Fruit fly (Drosophila melanogaster) whole organism, embryonic: ENCODE measurements around the gene Srg3.

ENCODE experiments used
- Adf1 ChIP-seq: fragments of 200-800 bp; sonication (Bioruptor generic); IDR thresholded peaks from 2 replicates; pipeline ENCODE4 v1.3.6; 2022; ENCODE audit warnings: missing biosample characterization, missing genetic modification characterization
- Aef1 ChIP-seq: fragments of 200-800 bp; sonication (Bioruptor generic); IDR thresholded peaks from 3 replicates; pipeline ENCODE4 v1.3.6; 2022; ENCODE audit warnings: missing biosample characterization, missing genetic modification characterization
- Atf6 ChIP-seq: fragments of 200-800 bp; sonication (Bioruptor generic); IDR thresholded peaks from 2 replicates; pipeline ENCODE4 v1.3.6; 2022; ENCODE audit warnings: missing biosample characterization, missing genetic modification characterization
- CG10267 ChIP-seq: fragments of 200-800 bp; sonication (Bioruptor generic); optimal IDR thresholded peaks from 2 replicates; lab custom pipeline; 2018; ENCODE audit warnings: missing biosample characterization, mild to moderate bottlenecking, missing genetic modification characterization, moderate library complexity
- CG10565 ChIP-seq: fragments of 200-800 bp; sonication (Bioruptor generic); optimal IDR thresholded peaks from 3 replicates; lab custom pipeline; 2016; ENCODE audit warnings: missing biosample characterization, mild to moderate bottlenecking, missing genetic modification characterization
- CG11696 ChIP-seq: fragments of 200-800 bp; sonication (Bioruptor generic); IDR thresholded peaks from 2 replicates; pipeline ENCODE4 v1.3.6; 2022; ENCODE audit warnings: missing biosample characterization, missing genetic modification characterization
- CG12104 ChIP-seq: fragments of 200-800 bp; sonication (Bioruptor generic); optimal IDR thresholded peaks from 3 replicates; lab custom pipeline; 2016; ENCODE audit warnings: missing biosample characterization, missing genetic modification characterization
- CG13894 ChIP-seq: fragments of 200-800 bp; sonication (Bioruptor generic); optimal IDR thresholded peaks from 3 replicates; lab custom pipeline; 2018; ENCODE audit warnings: missing biosample characterization, mild to moderate bottlenecking, missing genetic modification characterization, moderate library complexity
- CG17359 ChIP-seq: fragments of 200-800 bp; sonication (Bioruptor generic); optimal IDR thresholded peaks from 3 replicates; lab custom pipeline; 2018; ENCODE audit warnings: missing biosample characterization, mild to moderate bottlenecking, missing genetic modification characterization, moderate library complexity
- CG17829 ChIP-seq: fragments of 200-800 bp; optimal IDR thresholded peaks from 2 replicates; lab custom pipeline; 2019; ENCODE audit warnings: missing biosample characterization, mild to moderate bottlenecking, missing genetic modification characterization, moderate library complexity
- CG2678 ChIP-seq: fragments of 200-800 bp; sonication (Bioruptor generic); optimal IDR thresholded peaks from 3 replicates; lab custom pipeline; 2019; ENCODE audit warnings: missing biosample characterization, mild to moderate bottlenecking, missing genetic modification characterization, moderate library complexity
- CG3163 ChIP-seq: fragments of 200-800 bp; sonication (Bioruptor generic); optimal IDR thresholded peaks from 3 replicates; lab custom pipeline; 2016; ENCODE audit warnings: missing biosample characterization, missing genetic modification characterization
- CG34422 ChIP-seq: fragments of 200-800 bp; sonication (Bioruptor generic); IDR thresholded peaks from 3 replicates; pipeline ENCODE4 v1.3.6; 2022; ENCODE audit warnings: missing biosample characterization, missing genetic modification characterization
- CG4404 ChIP-seq: fragments of 200-800 bp; sonication (Bioruptor generic); IDR thresholded peaks from 2 replicates; pipeline ENCODE4 v1.3.6; 2022; ENCODE audit warnings: missing biosample characterization, missing genetic modification characterization
- CG6272 ChIP-seq: fragments of 200-800 bp; sonication (Bioruptor generic); IDR thresholded peaks from 2 replicates; pipeline ENCODE4 v1.3.6; 2022; ENCODE audit warnings: missing biosample characterization, missing genetic modification characterization
- CG6765 ChIP-seq: fragments of 200-800 bp; sonication (Bioruptor generic); optimal IDR thresholded peaks from 3 replicates; lab custom pipeline; 2017; ENCODE audit warnings: missing biosample characterization, mild to moderate bottlenecking, missing genetic modification characterization
- CG7372 ChIP-seq: fragments of 200-800 bp; sonication (Bioruptor generic); IDR thresholded peaks from 2 replicates; pipeline ENCODE4 v1.3.6; 2022; ENCODE audit warnings: missing biosample characterization, missing genetic modification characterization
- CG7556 ChIP-seq: fragments of 200-800 bp; sonication (Bioruptor generic); optimal IDR thresholded peaks from 2 replicates; lab custom pipeline; 2017; ENCODE audit warnings: missing biosample characterization, mild to moderate bottlenecking, missing genetic modification characterization
- CG8944 ChIP-seq: fragments of 200-800 bp; sonication (Bioruptor generic); optimal IDR thresholded peaks from 3 replicates; lab custom pipeline; 2016; ENCODE audit warnings: missing biosample characterization, missing genetic modification characterization
- CG9437 ChIP-seq: fragments of 200-800 bp; sonication (Bioruptor generic); optimal IDR thresholded peaks from 2 replicates; lab custom pipeline; 2018; ENCODE audit warnings: missing biosample characterization, mild to moderate bottlenecking, missing genetic modification characterization
- Dbx ChIP-seq: fragments of 200-800 bp; sonication (Bioruptor generic); IDR thresholded peaks from 3 replicates; pipeline ENCODE4 v1.3.6; 2022; ENCODE audit warnings: missing biosample characterization, missing genetic modification characterization
- Doc2 ChIP-seq: fragments of 200-800 bp; sonication (Bioruptor generic); IDR thresholded peaks from 2 replicates; pipeline ENCODE4 v1.3.6; 2022; ENCODE audit warnings: missing biosample characterization, missing genetic modification characterization
- E2f1 ChIP-seq: fragments of 200-800 bp; sonication (Bioruptor generic); IDR thresholded peaks from 2 replicates; pipeline ENCODE4 v1.3.6; 2022; ENCODE audit warnings: missing biosample characterization, missing genetic modification characterization
- Ets65A ChIP-seq: fragments of 200-800 bp; sonication (Bioruptor generic); peaks from one replicate; lab custom pipeline; 2016; ENCODE audit warnings: missing biosample characterization, missing genetic modification characterization
- Ets97D ChIP-seq: fragments of 200-800 bp; sonication (Bioruptor generic); optimal IDR thresholded peaks from 3 replicates; lab custom pipeline; 2016; ENCODE audit warnings: missing biosample characterization, missing genetic modification characterization
- Fer1 ChIP-seq: fragments of 200-800 bp; sonication (Bioruptor generic); optimal IDR thresholded peaks from 2 replicates; lab custom pipeline; 2017; ENCODE audit warnings: missing biosample characterization, mild to moderate bottlenecking, missing genetic modification characterization
- Hey ChIP-seq: fragments of 200-800 bp; sonication (Bioruptor generic); optimal IDR thresholded peaks from 3 replicates; lab custom pipeline; 2018; ENCODE audit warnings: missing biosample characterization, mild to moderate bottlenecking, missing genetic modification characterization
- NC2α ChIP-seq: fragments of 200-800 bp; sonication (Bioruptor generic); optimal IDR thresholded peaks from 2 replicates; lab custom pipeline; 2016; ENCODE audit warnings: missing biosample characterization, missing genetic modification characterization
- Neu2 ChIP-seq: fragments of 200-800 bp; sonication (Bioruptor generic); optimal IDR thresholded peaks from 3 replicates; lab custom pipeline; 2016; ENCODE audit warnings: missing biosample characterization, missing genetic modification characterization, borderline replicate concordance
- Sox100B ChIP-seq: fragments of 200-800 bp; sonication (Bioruptor generic); optimal IDR thresholded peaks from 3 replicates; lab custom pipeline; 2018; ENCODE audit warnings: missing biosample characterization, mild to moderate bottlenecking, missing genetic modification characterization
- Ssrp ChIP-seq: fragments of 200-800 bp; sonication (Bioruptor generic); optimal IDR thresholded peaks from 2 replicates; lab custom pipeline; 2018; ENCODE audit warnings: missing biosample characterization, mild to moderate bottlenecking, missing genetic modification characterization, moderate library complexity
- Xrp1 ChIP-seq: fragments of 200-800 bp; sonication (Bioruptor generic); IDR thresholded peaks from 2 replicates; pipeline ENCODE4 v1.3.6; 2022; ENCODE audit warnings: missing biosample characterization, missing genetic modification characterization
- ap ChIP-seq: fragments of 200-800 bp; sonication (Bioruptor generic); IDR thresholded peaks from 2 replicates; pipeline ENCODE4 v1.3.6; 2022; ENCODE audit warnings: missing biosample characterization, missing genetic modification characterization
- bigmax ChIP-seq: fragments of 200-800 bp; sonication (Bioruptor generic); optimal IDR thresholded peaks from 2 replicates; lab custom pipeline; 2018; ENCODE audit warnings: missing biosample characterization, mild to moderate bottlenecking, missing genetic modification characterization
- cad ChIP-seq: fragments of >200 bp; optimal IDR thresholded peaks from 2 replicates; lab custom pipeline; 2017; ENCODE audit warnings: missing biosample characterization, missing genetic modification characterization
- crc ChIP-seq: fragments of 200-800 bp; sonication (Bioruptor generic); optimal IDR thresholded peaks from 2 replicates; lab custom pipeline; 2016; ENCODE audit warnings: missing biosample characterization, missing genetic modification characterization
- cwo ChIP-seq: fragments of 200-800 bp; sonication (Bioruptor generic); optimal IDR thresholded peaks from 3 replicates; lab custom pipeline; 2017; ENCODE audit warnings: missing biosample characterization, missing genetic modification characterization, mild to moderate bottlenecking, moderate library complexity, missing genetic modification reagents
- dan ChIP-seq: fragments of 200-800 bp; sonication (Bioruptor generic); IDR thresholded peaks from 2 replicates; pipeline ENCODE4 v1.3.6; 2022; ENCODE audit warnings: missing biosample characterization, missing genetic modification characterization
- dpn ChIP-seq, 2 experiments: fragments of 200-800 bp; sonication (Bioruptor generic); optimal IDR thresholded peaks; 3 replicates each; lab custom pipeline; 2016; ENCODE audit warnings: missing biosample characterization in 2 of 2, missing genetic modification characterization in 2 of 2
- en ChIP-seq: fragments of 200-800 bp; sonication (Bioruptor generic); optimal IDR thresholded peaks from 2 replicates; lab custom pipeline; 2016; ENCODE audit warnings: missing biosample characterization, missing genetic modification characterization
- grau ChIP-seq: fragments of 200-800 bp; optimal IDR thresholded peaks from 3 replicates; lab custom pipeline; 2019; ENCODE audit warnings: missing biosample characterization, mild to moderate bottlenecking, missing genetic modification characterization, moderate library complexity
- onecut ChIP-seq: fragments of 200-800 bp; sonication (Bioruptor generic); IDR thresholded peaks from 2 replicates; pipeline ENCODE4 v1.3.6; 2022; ENCODE audit warnings: missing biosample characterization, missing genetic modification characterization
- pho ChIP-seq: fragments of 200-800 bp; sonication (Bioruptor generic); optimal IDR thresholded peaks from 2 replicates; lab custom pipeline; 2016; ENCODE audit warnings: missing biosample characterization, missing genetic modification characterization
- prd ChIP-seq, 3 experiments: fragments of >200 bp in 2 of 3; fragments of 200-800 bp in 1 of 3; sonication (Bioruptor generic) in 1 of 3; optimal IDR thresholded peaks in 2 of 3; IDR thresholded peaks in 1 of 3; 2 replicates in 2 of 3; 3 replicates in 1 of 3; pipeline versions ENCODE4 v1.3.6 to Lab custom; 2017 to 2022; ENCODE audit warnings: missing biosample characterization in 1 of 3, missing genetic modification characterization in 1 of 3
- psq ChIP-seq: fragments of 200-800 bp; sonication (Bioruptor generic); optimal IDR thresholded peaks from 2 replicates; lab custom pipeline; 2017; ENCODE audit warnings: missing biosample characterization, missing genetic modification characterization
- repo ChIP-seq: fragments of 200-800 bp; sonication (Bioruptor generic); optimal IDR thresholded peaks from 2 replicates; lab custom pipeline; 2016; ENCODE audit warnings: missing biosample characterization, missing genetic modification characterization
- ro ChIP-seq: fragments of 200-800 bp; sonication (Bioruptor generic); IDR thresholded peaks from 2 replicates; pipeline ENCODE4 v1.3.6; 2022; ENCODE audit warnings: missing biosample characterization, missing genetic modification characterization
- sisA ChIP-seq: fragments of 200-800 bp; sonication (Bioruptor generic); IDR thresholded peaks from 2 replicates; pipeline ENCODE4 v1.3.6; 2022; ENCODE audit warnings: missing biosample characterization, missing genetic modification characterization
- tgo ChIP-seq: fragments of 200-800 bp; sonication (Bioruptor generic); IDR thresholded peaks from 3 replicates; pipeline ENCODE4 v1.3.6; 2022; ENCODE audit warnings: missing biosample characterization, missing genetic modification characterization
- tna ChIP-seq: fragments of 200-800 bp; sonication (Bioruptor generic); IDR thresholded peaks from 2 replicates; pipeline ENCODE4 v1.3.6; 2022; ENCODE audit warnings: missing biosample characterization, missing genetic modification characterization; ENCODE audit not compliant: partially characterized antibody
- wdn ChIP-seq: fragments of 200-800 bp; sonication (Bioruptor generic); IDR thresholded peaks from 2 replicates; pipeline ENCODE4 v1.3.6; 2022; ENCODE audit warnings: missing biosample characterization, missing genetic modification characterization
- zen ChIP-seq: fragments of 200-800 bp; sonication (Bioruptor generic); optimal IDR thresholded peaks from 3 replicates; lab custom pipeline; 2018; ENCODE audit warnings: missing biosample characterization, mild to moderate bottlenecking, missing genetic modification characterization, moderate library complexity

Srg3 gene

dm6 chr3L:9465652-9466244, 22.7 kb downstream of the Srg3 start (continued):
- TF ChIP-seq Sox100B (GFP tag; lab: Kevin White, UChicago) (no peak), Ssrp (no peak), psq (no peak), dan (GFP tag; lab: Robert Waterston, UW) (no peak), CG4404 (no peak), pho (no peak), tgo (no peak), CG34422 (GFP tag; lab: Robert Waterston, UW) (no peak), Ets97D (GFP tag; lab: Kevin White, UChicago) (no peak), CG3163 (GFP tag; lab: Kevin White, UChicago) (peak; percentile 11), CG13894 (tag; lab: Kevin White, UChicago) (peak; percentile 49), CG10565 (GFP tag; lab: Kevin White, UChicago) (no peak), cwo (no peak), tna (GFP tag; lab: Robert Waterston, UW) (0 out of 2 replicates have a peak, but pooled peaks have one; percentile 21), CG6272 (no peak), CG9437 (GFP tag; lab: Kevin White, UChicago) (no peak), E2f1 (GFP tag; lab: Robert Waterston, UW) (no peak), dpn (GFP tag; optimal IDR thresholded peaks at IDR 0.05; lab: Kevin White, UChicago) (no peak), Atf6 (GFP tag; lab: Robert Waterston, UW) (no peak), ro (GFP tag; lab: Robert Waterston, UW) (no peak), prd (optimal IDR thresholded peaks at IDR 0.05; lab: Kevin White, UChicago) (no peak), prd (GFP tag; IDR thresholded peaks at IDR 0.05; lab: Robert Waterston, UW) (no peak), Fer1 (GFP tag; lab: Kevin White, UChicago) (peak; percentile 28), grau (no peak), sisA (GFP tag; lab: Robert Waterston, UW) (no peak), CG2678 (no peak), CG17829 (tag; lab: Kevin White, UChicago) (no peak), wdn (GFP tag; lab: Robert Waterston, UW) (no peak), CG7372 (no peak), Ets65A (peak; percentile 76), crc (no peak), CG8944 (no peak), Dbx (0 out of 3 replicates have a peak, but pooled peaks have one; percentile 16), cad (GFP tag; lab: Kevin White, UChicago) (no peak), onecut (GFP tag; lab: Robert Waterston, UW) (peak; percentile 15; the same call in 1 of the 2 replicates), repo (GFP tag; lab: Kevin White, UChicago) (no peak), Doc2 (no peak), CG11696 (GFP tag; lab: Robert Waterston, UW) (no peak), Aef1 (GFP tag; lab: Robert Waterston, UW) (no peak), bigmax (no peak), CG17359 (tag; lab: Kevin White, UChicago) (no peak), en (GFP tag; lab: Kevin White, UChicago) (no peak), CG10267 (tag; lab: Kevin White, UChicago) (peak; percentile 24), ap (no peak), Xrp1 (GFP tag; lab: Robert Waterston, UW) (no peak), Adf1 (GFP tag; lab: Robert Waterston, UW) (peak; percentile 51; the same call in 1 of the 2 replicates), Hey (tag; lab: Kevin White, UChicago) (peak; percentile 30), CG6765 (GFP tag; lab: Kevin White, UChicago) (no peak), zen (tag; lab: Kevin White, UChicago) (no peak), CG7556 (GFP tag; lab: Kevin White, UChicago) (no peak), CG12104 (GFP tag; lab: Kevin White, UChicago) (no peak), NC2α (GFP tag; lab: Kevin White, UChicago) (no peak), Neu2 (GFP tag; lab: Kevin White, UChicago) (no peak)
